Fruit fly (Drosophila melanogaster): ENCODE results near the gene LeuRS.

- no peak for TF ChIP-seq ey (GFP tag; optimal IDR thresholded peaks at IDR 0.05)
- TF ChIP-seq CrebA (GFP tag; optimal IDR thresholded peaks at IDR 0.05; ENCODE audit: borderline replicate concordance): no peak
- TF ChIP-seq lola (GFP tag; optimal IDR thresholded peaks at IDR 0.05): no peak
- no peak for TF ChIP-seq Abd-B (GFP tag; optimal IDR thresholded peaks at IDR 0.05)
- no peak for TF ChIP-seq dl (GFP tag; optimal IDR thresholded peaks at IDR 0.05; ENCODE audit: insufficient read depth in 1 of 2, partially characterized antibody in 2 of 2)
- no peak for TF ChIP-seq OdsH (GFP tag; optimal IDR thresholded peaks at IDR 0.05)
Observed at dm6 chr2L:3479697-3480442, 34.6 kb downstream of the LeuRS start.
